Worm (Caenorhabditis elegans) whole organism, late embryonic: ENCODE results near the gene morc-1.

Experiments used
- C08G9.2 ChIP-seq: sonication (generic microtip); optimal IDR thresholded peaks from 2 replicates; lab custom pipeline; 2016; ENCODE audit warnings: mild to moderate bottlenecking, missing genetic modification characterization, moderate library complexity, missing compliant biosample characterization
- C38D4.7 ChIP-seq: fragments of 200-800 bp; sonication (Bioruptor generic); optimal IDR thresholded peaks from 2 replicates; lab custom pipeline; 2018; ENCODE audit warnings: mild to moderate bottlenecking, missing genetic modification characterization, moderate library complexity, missing compliant biosample characterization
- F13H6.1 ChIP-seq: sonication (generic microtip); optimal IDR thresholded peaks from 2 replicates; lab custom pipeline; 2016; ENCODE audit warnings: missing genetic modification characterization, missing compliant biosample characterization
- K09A11.1 ChIP-seq: sonication (generic microtip); optimal IDR thresholded peaks from 2 replicates; lab custom pipeline; 2017; ENCODE audit warnings: antibody characterized with exemption, mild to moderate bottlenecking, missing genetic modification characterization, missing compliant biosample characterization; ENCODE audit not compliant: insufficient read depth
- T23F11.4 ChIP-seq: fragments of 200-800 bp; sonication (Bioruptor generic); optimal IDR thresholded peaks from 2 replicates; lab custom pipeline; 2018; ENCODE audit warnings: mild to moderate bottlenecking, missing genetic modification characterization, missing compliant biosample characterization
- Y22D7AL.16 ChIP-seq: sonication (generic microtip); optimal IDR thresholded peaks from 2 replicates; lab custom pipeline; 2016; ENCODE audit warnings: missing genetic modification characterization, missing compliant biosample characterization
- ama-1 ChIP-seq: fragments of 150-350 bp; optimal IDR thresholded peaks from 2 replicates; lab custom pipeline; 2014
- ceh-14 ChIP-seq: sonication (generic microtip); optimal IDR thresholded peaks from 2 replicates; lab custom pipeline; 2016; ENCODE audit warnings: missing genotype, missing genetic modification characterization, missing compliant biosample characterization
- ceh-19 ChIP-seq: fragments of 200-800 bp; sonication (Bioruptor generic); optimal IDR thresholded peaks from 2 replicates; lab custom pipeline; 2018; ENCODE audit warnings: mild to moderate bottlenecking, missing genetic modification characterization, missing compliant biosample characterization
- ceh-2 ChIP-seq: sonication (generic microtip); optimal IDR thresholded peaks from 2 replicates; lab custom pipeline; 2016; ENCODE audit warnings: missing genotype, missing genetic modification characterization, missing compliant biosample characterization
- ceh-30 ChIP-seq: fragments of 150-350 bp; optimal IDR thresholded peaks from 2 replicates; lab custom pipeline; 2014; ENCODE audit warnings: missing biosample characterization, missing genetic modification characterization
- ceh-34 ChIP-seq: sonication (generic microtip); optimal IDR thresholded peaks from 2 replicates; lab custom pipeline; 2016; ENCODE audit warnings: mild to moderate bottlenecking, missing genetic modification characterization, missing compliant biosample characterization
- ceh-45 ChIP-seq: fragments of 200-800 bp; sonication (Bioruptor generic); IDR thresholded peaks from 2 replicates; pipeline ENCODE4 v1.3.6; 2022; ENCODE audit warnings: missing genetic modification reagents, missing genetic modification characterization, missing compliant biosample characterization
- ceh-9 ChIP-seq: sonication (generic microtip); optimal IDR thresholded peaks from 2 replicates; lab custom pipeline; 2016; ENCODE audit warnings: mild to moderate bottlenecking, missing genetic modification characterization, inconsistent platforms, missing compliant biosample characterization
- che-1 ChIP-seq: sonication (generic microtip); optimal IDR thresholded peaks from 2 replicates; lab custom pipeline; 2016; ENCODE audit warnings: mild to moderate bottlenecking, missing genetic modification characterization, missing compliant biosample characterization
- dmd-4 ChIP-seq: sonication (generic microtip); optimal IDR thresholded peaks from 2 replicates; lab custom pipeline; 2016; ENCODE audit warnings: borderline replicate concordance, missing genetic modification characterization, missing compliant biosample characterization
- dve-1 ChIP-seq: sonication (generic microtip); optimal IDR thresholded peaks from 2 replicates; lab custom pipeline; 2017; ENCODE audit warnings: antibody characterized with exemption, mild to moderate bottlenecking, missing genetic modification characterization, missing compliant biosample characterization
- eyg-1 ChIP-seq: sonication (generic microtip); optimal IDR thresholded peaks from 2 replicates; lab custom pipeline; 2016; ENCODE audit warnings: missing genotype, missing genetic modification characterization, missing compliant biosample characterization
- fkh-10 ChIP-seq: fragments of 150-350 bp; optimal IDR thresholded peaks from 2 replicates; lab custom pipeline; 2014; ENCODE audit warnings: missing biosample characterization, missing genetic modification reagents, missing genetic modification characterization
- fkh-6 ChIP-seq: sonication (generic microtip); optimal IDR thresholded peaks from 2 replicates; lab custom pipeline; 2016; ENCODE audit warnings: missing genetic modification characterization, missing compliant biosample characterization
- gmeb-2 ChIP-seq: sonication (generic microtip); optimal IDR thresholded peaks from 2 replicates; lab custom pipeline; 2016; ENCODE audit warnings: missing genetic modification characterization, inconsistent platforms, missing compliant biosample characterization
- hlh-15 ChIP-seq: sonication (generic microtip); optimal IDR thresholded peaks from 2 replicates; lab custom pipeline; 2016; ENCODE audit warnings: missing genetic modification characterization, missing compliant biosample characterization
- hlh-30 ChIP-seq: sonication (generic microtip); optimal IDR thresholded peaks from 2 replicates; lab custom pipeline; 2017; ENCODE audit warnings: antibody characterized with exemption, missing genetic modification characterization, missing compliant biosample characterization; ENCODE audit not compliant: insufficient read depth
- hlh-6 ChIP-seq: sonication (generic microtip); optimal IDR thresholded peaks from 2 replicates; lab custom pipeline; 2016; ENCODE audit warnings: missing genotype, missing genetic modification characterization, missing compliant biosample characterization
- hlh-8 ChIP-seq: sonication (generic microtip); optimal IDR thresholded peaks from 2 replicates; lab custom pipeline; 2016; ENCODE audit warnings: missing genotype, missing genetic modification characterization, missing compliant biosample characterization
- lim-6 ChIP-seq: sonication (generic microtip); optimal IDR thresholded peaks from 2 replicates; lab custom pipeline; 2016; ENCODE audit warnings: missing genetic modification characterization, missing compliant biosample characterization
- nfya-1 ChIP-seq: sonication (generic microtip); optimal IDR thresholded peaks from 2 replicates; lab custom pipeline; 2017; ENCODE audit warnings: missing genetic modification characterization, mild to moderate bottlenecking, missing compliant biosample characterization, antibody characterized with exemption, moderate library complexity
- nhr-11 ChIP-seq: fragments of 150-350 bp; optimal IDR thresholded peaks from 2 replicates; lab custom pipeline; 2014; ENCODE audit warnings: missing biosample characterization, missing genetic modification characterization
- nhr-232 ChIP-seq: sonication (generic microtip); optimal IDR thresholded peaks from 2 replicates; lab custom pipeline; 2016; ENCODE audit warnings: missing genetic modification characterization, missing compliant biosample characterization
- npax-4 ChIP-seq: sonication (generic microtip); optimal IDR thresholded peaks from 2 replicates; lab custom pipeline; 2016; ENCODE audit warnings: missing genetic modification characterization, missing compliant biosample characterization
- pax-1 ChIP-seq: fragments of 150-350 bp; optimal IDR thresholded peaks from 2 replicates; lab custom pipeline; 2014; ENCODE audit warnings: missing biosample characterization, missing genetic modification characterization
- pqm-1 ChIP-seq: sonication (generic microtip); optimal IDR thresholded peaks from 2 replicates; lab custom pipeline; 2016; ENCODE audit warnings: missing genetic modification characterization, missing compliant biosample characterization
- pros-1 ChIP-seq: fragments of 150-350 bp; optimal IDR thresholded peaks from 2 replicates; lab custom pipeline; 2014; ENCODE audit warnings: missing biosample characterization, missing genetic modification reagents, missing genetic modification characterization
- rnt-1 ChIP-seq: sonication (generic microtip); optimal IDR thresholded peaks from 2 replicates; lab custom pipeline; 2016; ENCODE audit warnings: missing genetic modification characterization, missing compliant biosample characterization
- sdc-2 ChIP-seq: sonication (generic microtip); optimal IDR thresholded peaks from 2 replicates; lab custom pipeline; 2016; ENCODE audit warnings: missing genotype, missing genetic modification characterization, missing compliant biosample characterization
- sox-2 ChIP-seq: fragments of 200-800 bp; sonication (Bioruptor generic); IDR thresholded peaks from 2 replicates; pipeline ENCODE4 v1.3.6; 2022; ENCODE audit warnings: missing genetic modification reagents, missing genetic modification characterization, missing compliant biosample characterization
- sox-4 ChIP-seq: sonication (generic microtip); optimal IDR thresholded peaks from 2 replicates; lab custom pipeline; 2017; ENCODE audit warnings: mild to moderate bottlenecking, missing genetic modification characterization, inconsistent platforms, missing compliant biosample characterization
- tbx-7 ChIP-seq: sonication (generic microtip); optimal IDR thresholded peaks from 2 replicates; lab custom pipeline; 2016; ENCODE audit warnings: missing genotype, missing genetic modification characterization, missing compliant biosample characterization
- unc-42 ChIP-seq: sonication (generic microtip); optimal IDR thresholded peaks from 2 replicates; lab custom pipeline; 2016; ENCODE audit warnings: missing genotype, missing genetic modification characterization, missing compliant biosample characterization
- unc-55 ChIP-seq: sonication (generic microtip); optimal IDR thresholded peaks from 2 replicates; lab custom pipeline; 2017; ENCODE audit warnings: missing biosample characterization, missing genetic modification reagents, missing genetic modification characterization
- unc-86 ChIP-seq: sonication (generic microtip); optimal IDR thresholded peaks from 2 replicates; lab custom pipeline; 2016; ENCODE audit warnings: missing genetic modification characterization, missing compliant biosample characterization
- zip-5 ChIP-seq: sonication (generic microtip); optimal IDR thresholded peaks from 2 replicates; lab custom pipeline; 2016; ENCODE audit warnings: missing genetic modification characterization, missing compliant biosample characterization

Gene morc-1

ce11 chrIII:5206861-5207414 is at the start of gene morc-1:
TSS of gene morc-1 (minus strand) at chrIII:5206911.
- TF ChIP-seq nfya-1 (tag; lab: Kevin White, UChicago) (no peak), zip-5 (tag; lab: Kevin White, UChicago) (no peak), unc-55 (no peak), C38D4.7 (peak; percentile 7)
- TF ChIP-seq, all 69 proteins: peak for 1

ce11 chrIII:5254108-5254507 is 47.4 kb upstream of the morc-1 start, which contains the start of the genes sumv-1 and gop-1:
TSS of gene sumv-1 (minus strand) at chrIII:5254187.
TSS of gene gop-1 (plus strand) at chrIII:5254438.
- TF ChIP-seq ceh-19 (GFP tag; lab: Kevin White, UChicago) = no peak
- TF ChIP-seq unc-42 (tag; lab: Kevin White, UChicago) = peak; percentile 19
- TF ChIP-seq tbx-7 (tag; lab: Kevin White, UChicago) = no peak
- TF ChIP-seq hlh-30 = no peak
- no peak for TF ChIP-seq gmeb-2
- TF ChIP-seq fkh-6 (tag; lab: Kevin White, UChicago) = no peak
- no peak for TF ChIP-seq dve-1 (tag; lab: Kevin White, UChicago)
- TF ChIP-seq fkh-10 (GFP tag; lab: Kevin White, UChicago) = no peak

ce11 chrIII:5248706-5249105 is 42.0 kb upstream of the morc-1 start:
- TF ChIP-seq ceh-9 (tag; lab: Kevin White, UChicago) = no peak
- no peak for TF ChIP-seq rnt-1 (tag; lab: Kevin White, UChicago)
- no peak for TF ChIP-seq C08G9.2
- TF ChIP-seq fkh-6 (tag; lab: Kevin White, UChicago) = no peak
- TF ChIP-seq ama-1 = no peak
- no peak for TF ChIP-seq pros-1
- TF ChIP-seq K09A11.1 (tag; lab: Kevin White, UChicago) = no peak
- no peak for TF ChIP-seq pqm-1 (tag; lab: Kevin White, UChicago)
- TF ChIP-seq hlh-8 = no peak
- no peak for TF ChIP-seq dmd-4
- TF ChIP-seq sdc-2 (tag; lab: Kevin White, UChicago) = no peak
- no peak for TF ChIP-seq nhr-11 (tag; lab: Kevin White, UChicago)
- no peak for TF ChIP-seq unc-86 (tag; lab: Kevin White, UChicago)
- TF ChIP-seq ceh-34 = no peak

ce11 chrIII:5245067-5245466 is 38.4 kb upstream of the morc-1 start:
- no peak for TF ChIP-seq hlh-15 (tag; lab: Kevin White, UChicago)
- TF ChIP-seq che-1 (tag; lab: Kevin White, UChicago) = no peak
- no peak for TF ChIP-seq ceh-45 (GFP tag; lab: Robert Waterston, UW)
- TF ChIP-seq ceh-2 (tag; lab: Kevin White, UChicago) = no peak
- no peak for TF ChIP-seq rnt-1 (tag; lab: Kevin White, UChicago)
- TF ChIP-seq pax-1 (tag; lab: Kevin White, UChicago) = no peak
- TF ChIP-seq zip-5 (tag; lab: Kevin White, UChicago) = no peak
- TF ChIP-seq ceh-30 = no peak
- TF ChIP-seq ceh-14 = no peak
- TF ChIP-seq nhr-232 (tag; lab: Kevin White, UChicago) = no peak

- TF ChIP-seq npax-4 (tag; lab: Kevin White, UChicago) (no peak), pqm-1 (tag; lab: Kevin White, UChicago) (no peak), fkh-10 (GFP tag; lab: Kevin White, UChicago) (no peak), F13H6.1 (tag; lab: Kevin White, UChicago) (no peak), ceh-14 (no peak), sox-4 (no peak), hlh-30 (no peak), tbx-7 (tag; lab: Kevin White, UChicago) (no peak), ceh-45 (GFP tag; lab: Robert Waterston, UW) (no peak), T23F11.4 (no peak), hlh-6 (tag; lab: Kevin White, UChicago) (no peak), sox-2 (GFP tag; lab: Robert Waterston, UW) (no peak), Y22D7AL.16 (tag; lab: Kevin White, UChicago) (no peak), lim-6 (tag; lab: Kevin White, UChicago) (no peak), eyg-1 (tag; lab: Kevin White, UChicago) (no peak), ama-1 (no peak)
- TF ChIP-seq, all 69 proteins: peak for 0
Observed at ce11 chrIII:5244539-5244938, 37.8 kb upstream of the morc-1 start, which contains the start of gene cnd-1. TSS of gene cnd-1 (minus strand) at chrIII:5244639.
